Worm (Caenorhabditis elegans) whole organism, L3 larva: Measurements from ENCODE around the gene H04D03.7.

Experiments used
- aly-2 ChIP-seq: fragments of 150-350 bp; optimal IDR thresholded peaks from 2 replicates; lab custom pipeline; 2014; ENCODE audit warnings: missing biosample characterization, missing genetic modification characterization
- ceh-28 ChIP-seq: fragments of 150-350 bp; optimal IDR thresholded peaks from 2 replicates; lab custom pipeline; 2014; ENCODE audit warnings: missing biosample characterization, missing genetic modification reagents, missing genetic modification characterization
- ceh-82 ChIP-seq: fragments of 150-350 bp; optimal IDR thresholded peaks from 2 replicates; lab custom pipeline; 2014; ENCODE audit warnings: missing biosample characterization, missing genetic modification characterization
- ceh-9 ChIP-seq: sonication (generic microtip); optimal IDR thresholded peaks from 2 replicates; lab custom pipeline; 2018; ENCODE audit warnings: missing biosample characterization, missing genetic modification characterization
- egl-27 ChIP-seq: sonication (generic microtip); optimal IDR thresholded peaks from 4 replicates; lab custom pipeline; 2017; ENCODE audit warnings: missing biosample characterization, missing genetic modification reagents, missing genetic modification characterization
- elt-1 ChIP-seq: fragments of 150-350 bp; optimal IDR thresholded peaks from 2 replicates; lab custom pipeline; 2014; ENCODE audit warnings: missing biosample characterization, missing genetic modification characterization
- elt-2 ChIP-seq: sonication (generic microtip); optimal IDR thresholded peaks from 2 replicates; lab custom pipeline; 2016; ENCODE audit warnings: missing genetic modification reagents, mild to moderate bottlenecking, missing genetic modification characterization, missing compliant biosample characterization
- eor-1 ChIP-seq, 2 experiments: fragments of 150-350 bp; optimal IDR thresholded peaks; 2 replicates each; lab custom pipeline; 2014 to 2018; ENCODE audit warnings: missing biosample characterization in 2 of 2, missing genetic modification characterization in 2 of 2
- fkh-2 ChIP-seq: fragments of 150-350 bp; optimal IDR thresholded peaks from 2 replicates; lab custom pipeline; 2014; ENCODE audit warnings: missing biosample characterization, missing genetic modification reagents, missing genetic modification characterization
- hmg-11 ChIP-seq: sonication (generic microtip); optimal IDR thresholded peaks from 2 replicates; lab custom pipeline; 2016; ENCODE audit warnings: missing genetic modification characterization, missing compliant biosample characterization
- lin-15B ChIP-seq: fragments of 150-350 bp; optimal IDR thresholded peaks from 2 replicates; lab custom pipeline; 2014; ENCODE audit warnings: missing biosample characterization, missing genetic modification characterization
- lin-39 ChIP-seq: fragments of 150-350 bp; optimal IDR thresholded peaks from 2 replicates; lab custom pipeline; 2018; ENCODE audit warnings: missing biosample characterization, missing genetic modification reagents, missing genetic modification characterization
- lsy-12 ChIP-seq: sonication (generic microtip); optimal IDR thresholded peaks from 2 replicates; lab custom pipeline; 2016; ENCODE audit warnings: mild to moderate bottlenecking, missing genetic modification characterization, missing compliant biosample characterization
- mdl-1 ChIP-seq: fragments of 150-350 bp; optimal IDR thresholded peaks from 2 replicates; lab custom pipeline; 2014; ENCODE audit warnings: missing biosample characterization, missing genetic modification characterization
- nfya-1 ChIP-seq: sonication (generic microtip); optimal IDR thresholded peaks from 2 replicates; lab custom pipeline; 2017; ENCODE audit warnings: missing genetic modification characterization, mild to moderate bottlenecking, missing compliant biosample characterization, antibody characterized with exemption, moderate library complexity; ENCODE audit not compliant: insufficient read depth
- nhr-23 ChIP-seq: fragments of 150-350 bp; optimal IDR thresholded peaks from 2 replicates; lab custom pipeline; 2014; ENCODE audit warnings: missing biosample characterization, missing genetic modification reagents, missing genetic modification characterization
- nhr-237 ChIP-seq: fragments of 150-350 bp; optimal IDR thresholded peaks from 2 replicates; lab custom pipeline; 2014; ENCODE audit warnings: missing biosample characterization, missing genetic modification characterization
- nhr-25 ChIP-seq: sonication (generic microtip); optimal IDR thresholded peaks from 2 replicates; lab custom pipeline; 2017; ENCODE audit warnings: missing biosample characterization, missing genetic modification characterization
- nhr-28 ChIP-seq: fragments of 150-350 bp; optimal IDR thresholded peaks from 2 replicates; lab custom pipeline; 2014; ENCODE audit warnings: missing biosample characterization, missing genetic modification characterization
- nhr-43 ChIP-seq: sonication (generic microtip); optimal IDR thresholded peaks from 2 replicates; lab custom pipeline; 2016; ENCODE audit warnings: mild to moderate bottlenecking, missing genetic modification characterization, missing compliant biosample characterization; ENCODE audit not compliant: poor library complexity, severe bottlenecking
- nhr-67 ChIP-seq: fragments of 150-350 bp; optimal IDR thresholded peaks from 2 replicates; lab custom pipeline; 2014; ENCODE audit warnings: missing biosample characterization, missing genetic modification characterization
- nhr-77 ChIP-seq: fragments of 150-350 bp; optimal IDR thresholded peaks from 2 replicates; lab custom pipeline; 2014; ENCODE audit warnings: missing biosample characterization, missing genetic modification characterization
- pha-4 ChIP-seq: fragments of 150-350 bp; optimal IDR thresholded peaks from 2 replicates; lab custom pipeline; 2014; ENCODE audit warnings: missing biosample characterization, missing genetic modification reagents, missing genetic modification characterization
- pqm-1 ChIP-seq: fragments of 150-350 bp; optimal IDR thresholded peaks from 2 replicates; lab custom pipeline; 2017; ENCODE audit warnings: missing biosample characterization, missing genetic modification characterization, inconsistent platforms
- sea-2 ChIP-seq: fragments of 150-350 bp; sonication (generic microtip); optimal IDR thresholded peaks from 4 replicates; lab custom pipeline; 2014; ENCODE audit warnings: missing biosample characterization, missing genetic modification reagents, missing genetic modification characterization
- skn-1 ChIP-seq: fragments of 150-350 bp; optimal IDR thresholded peaks from 2 replicates; lab custom pipeline; 2014; ENCODE audit warnings: missing biosample characterization, missing genetic modification characterization
- tbx-2 ChIP-seq: sonication (generic microtip); optimal IDR thresholded peaks from 2 replicates; lab custom pipeline; 2016; ENCODE audit warnings: mild to moderate bottlenecking, missing genetic modification characterization, missing compliant biosample characterization
- unc-39 ChIP-seq: sonication (generic microtip); optimal IDR thresholded peaks from 4 replicates; lab custom pipeline; 2017; ENCODE audit warnings: missing biosample characterization, missing genetic modification characterization
- unc-62 ChIP-seq: fragments of 150-350 bp; sonication (generic microtip); optimal IDR thresholded peaks from 4 replicates; lab custom pipeline; 2014; ENCODE audit warnings: missing biosample characterization, missing genetic modification reagents, missing genetic modification characterization
- zag-1 ChIP-seq: fragments of 150-350 bp; optimal IDR thresholded peaks from 2 replicates; lab custom pipeline; 2014; ENCODE audit warnings: missing biosample characterization, missing genetic modification characterization
- ztf-11 ChIP-seq: fragments of 150-350 bp; optimal IDR thresholded peaks from 2 replicates; lab custom pipeline; 2014; ENCODE audit warnings: missing biosample characterization, missing genetic modification characterization
- ztf-4 ChIP-seq: fragments of 150-350 bp; optimal IDR thresholded peaks from 2 replicates; lab custom pipeline; 2014; ENCODE audit warnings: missing biosample characterization, missing genetic modification characterization

Gene H04D03.7

DNA sequence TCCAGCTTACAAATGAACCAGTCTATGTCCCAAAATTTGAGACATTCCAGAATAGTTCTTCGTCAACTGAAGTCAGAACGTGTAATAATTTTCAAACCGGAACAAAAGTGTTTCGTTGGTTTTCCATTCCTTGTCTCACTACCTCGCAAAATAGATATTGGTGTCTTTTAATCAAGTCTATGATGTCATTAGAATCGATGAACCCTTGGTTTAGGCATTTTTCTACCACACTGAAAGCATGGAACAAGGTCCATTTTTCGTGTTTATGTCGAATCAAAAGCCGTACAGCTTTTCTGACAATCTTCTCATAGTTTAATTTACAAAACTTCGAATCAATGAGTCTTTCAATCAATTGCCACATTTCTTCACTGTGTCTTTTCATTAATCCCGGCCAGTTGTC is at the start of gene H04D03.7:
H04D03.7 (minus strand) TSS at position 101 of the 400 bp plus-strand sequence.
- TF ChIP-seq zag-1 (tag; lab: Kevin White, UChicago) (no peak), mdl-1 (tag; lab: Kevin White, UChicago) (no peak), nhr-77 (tag; lab: Kevin White, UChicago) (no peak), nfya-1 (tag; lab: Kevin White, UChicago) (no peak), nhr-67 (no peak), elt-1 (tag; lab: Kevin White, UChicago) (no peak), ceh-9 (tag; lab: Kevin White, UChicago) (no peak)

DNA sequence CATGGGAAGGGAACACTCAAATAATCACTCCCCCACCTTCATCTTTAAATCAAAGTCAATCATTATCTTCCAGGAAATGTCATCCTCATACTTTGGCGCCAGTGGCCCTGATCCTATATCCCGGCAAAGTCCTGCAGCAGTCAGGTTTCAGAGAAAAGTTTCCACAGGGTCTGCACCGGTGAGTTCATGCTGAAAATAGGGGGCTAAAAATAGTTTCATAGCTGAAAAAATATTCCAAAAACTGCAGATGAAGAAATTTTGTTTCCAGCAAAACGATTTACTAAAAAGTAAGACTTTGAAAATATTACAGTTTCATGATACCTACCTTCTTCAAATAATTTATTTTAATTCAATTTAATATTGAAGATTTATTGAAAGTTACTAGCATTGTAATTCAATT is 41.4 kb upstream of the H04D03.7 start, which contains the start of gene ptr-25:
ptr-25 (plus strand) TSS at position 73 of the 400 bp plus-strand sequence.
- TF ChIP-seq pha-4 (tag; lab: Kevin White, UChicago) (no peak), zag-1 (tag; lab: Kevin White, UChicago) (no peak), ztf-11 (tag; lab: Kevin White, UChicago) (no peak), ceh-28 (tag; lab: Kevin White, UChicago) (no peak), unc-62 (GFP tag; lab: Kevin White, UChicago) (no peak), nhr-43 (tag; lab: Kevin White, UChicago) (no peak), mdl-1 (tag; lab: Kevin White, UChicago) (no peak), ceh-82 (tag; lab: Kevin White, UChicago) (no peak), pqm-1 (tag; lab: Kevin White, UChicago) (no peak), fkh-2 (no peak), lin-39 (tag; lab: Kevin White, UChicago) (no peak), egl-27 (tag; lab: Kevin White, UChicago) (no peak), eor-1 (tag; optimal IDR thresholded peaks at IDR 0.05; lab: Kevin White, UChicago) (no peak), lsy-12 (tag; lab: Kevin White, UChicago) (no peak), lin-15B (tag; lab: Kevin White, UChicago) (no peak), hmg-11 (tag; lab: Kevin White, UChicago) (no peak), nhr-237 (tag; lab: Kevin White, UChicago) (no peak)

DNA sequence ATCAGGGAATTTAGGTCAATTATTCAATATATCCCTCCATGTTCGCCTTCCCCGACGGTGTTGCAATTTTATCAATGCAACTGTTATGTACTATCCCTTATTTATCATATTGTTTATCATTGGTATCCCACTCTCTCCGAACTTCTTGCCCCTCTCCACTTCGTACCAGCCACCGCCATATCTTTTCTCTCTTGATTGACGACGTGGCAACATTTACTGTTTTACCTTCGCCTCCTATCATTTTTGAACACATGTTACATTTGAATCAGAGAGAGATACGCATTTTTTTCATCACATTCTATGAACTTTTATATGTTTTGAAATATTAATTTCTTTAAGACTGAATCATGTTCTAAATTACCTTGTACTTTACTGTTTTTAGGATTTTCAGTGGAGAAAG is 39.8 kb upstream of the H04D03.7 start:
- no peak for TF ChIP-seq elt-1 (tag; lab: Kevin White, UChicago)
- peak; percentile 39 for TF ChIP-seq nhr-23 (tag; lab: Kevin White, UChicago)
- no peak for TF ChIP-seq eor-1 (tag; optimal IDR thresholded peaks at IDR 0.05; lab: Kevin White, UChicago)

DNA sequence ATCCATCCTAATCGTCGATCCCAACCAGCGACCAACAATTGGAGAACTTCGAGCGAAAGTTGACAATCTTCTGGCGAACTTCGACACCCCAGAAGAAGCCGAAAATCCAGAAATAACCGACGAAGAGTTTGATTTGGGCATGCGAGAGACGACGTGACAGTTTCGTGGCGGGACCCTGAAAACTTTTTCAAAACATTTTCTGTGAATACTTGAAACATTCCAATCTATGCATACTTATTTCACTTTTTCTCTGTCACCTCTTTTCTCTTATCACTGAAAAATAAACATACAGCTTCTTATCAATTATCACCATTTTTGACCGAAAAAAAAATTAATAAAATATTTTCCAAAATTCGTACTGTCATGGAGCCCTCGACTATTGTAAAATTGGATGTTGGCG is 35.4 kb upstream of the H04D03.7 start, which contains the start of gene D2045.8:
D2045.8 (plus strand) TSS at position 301 of the 400 bp plus-strand sequence.
- TF ChIP-seq unc-39 (tag; lab: Kevin White, UChicago) = no peak
- TF ChIP-seq tbx-2 = no peak
- TF ChIP-seq pqm-1 (tag; lab: Kevin White, UChicago) = peak; percentile 14
- TF ChIP-seq aly-2 (tag; lab: Kevin White, UChicago) = no peak
- no peak for TF ChIP-seq nhr-25 (tag; lab: Kevin White, UChicago)
- peak; percentile 36 for TF ChIP-seq elt-2 (tag; lab: Kevin White, UChicago)
- TF ChIP-seq nhr-28 = no peak
- no peak for TF ChIP-seq hmg-11 (tag; lab: Kevin White, UChicago)
- TF ChIP-seq ceh-28 (tag; lab: Kevin White, UChicago) = no peak
- TF ChIP-seq sea-2 (GFP tag; lab: Kevin White, UChicago) = no peak
- TF ChIP-seq nhr-23 (tag; lab: Kevin White, UChicago) = no peak
- no peak for TF ChIP-seq nfya-1 (tag; lab: Kevin White, UChicago)
- TF ChIP-seq skn-1 (tag; lab: Kevin White, UChicago) = peak; percentile 26

DNA sequence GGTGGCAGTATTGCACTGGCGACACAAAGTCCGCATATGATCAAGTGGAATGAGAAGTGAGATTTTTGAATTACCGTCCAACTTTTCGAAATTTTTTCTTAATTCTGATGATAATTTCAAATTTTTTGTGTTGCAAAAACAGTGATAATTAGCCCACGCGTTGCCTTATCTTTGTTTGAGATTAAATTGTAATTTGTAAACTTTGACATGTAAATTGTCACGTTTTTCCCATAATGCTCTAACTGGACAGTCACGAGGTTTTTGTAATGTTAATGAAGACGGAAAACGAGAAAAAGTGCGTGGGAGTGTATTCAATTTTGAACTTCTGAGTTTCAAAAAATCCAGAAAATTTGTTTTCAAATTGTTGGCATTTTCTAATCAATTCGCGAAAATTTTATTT is 34.9 kb upstream of the H04D03.7 start:
- TF ChIP-seq elt-2 (tag; lab: Kevin White, UChicago) (peak; percentile 61), ztf-4 (tag; lab: Kevin White, UChicago) (no peak), pqm-1 (tag; lab: Kevin White, UChicago) (peak; percentile 8), pha-4 (tag; lab: Kevin White, UChicago) (peak; percentile 30)
